Worm (Caenorhabditis elegans) whole organism, young adult: ENCODE measurements around the gene R12G8.1.

Experiments used
- let-607 ChIP-seq, 2 experiments: fragments of 200-800 bp in 1 of 2; sonication (Bioruptor generic) in 1 of 2; sonication (generic microtip) in 1 of 2; optimal IDR thresholded peaks; 2 replicates each; lab custom pipeline; 2016 to 2018; ENCODE audit warnings: mild to moderate bottlenecking in 2 of 2, missing compliant biosample characterization in 2 of 2, missing genetic modification characterization in 2 of 2, moderate library complexity in 2 of 2, missing genotype in 1 of 2
- nhr-27 ChIP-seq: fragments of 200-800 bp; sonication (Bioruptor generic); optimal IDR thresholded peaks from 2 replicates; lab custom pipeline; 2018; ENCODE audit warnings: mild to moderate bottlenecking, missing genetic modification characterization, moderate library complexity, missing compliant biosample characterization
- tbp1 ChIP-seq: fragments of 200-800 bp; sonication (Bioruptor generic); optimal IDR thresholded peaks from 2 replicates; lab custom pipeline; 2018; ENCODE audit warnings: mild to moderate bottlenecking, missing genetic modification characterization, missing compliant biosample characterization
- unc-130 ChIP-seq: sonication (generic microtip); optimal IDR thresholded peaks from 2 replicates; lab custom pipeline; 2016; ENCODE audit warnings: missing genetic modification reagents, missing genetic modification characterization, missing compliant biosample characterization
- xnd-1 ChIP-seq: sonication (generic microtip); optimal IDR thresholded peaks from 2 replicates; lab custom pipeline; 2016; ENCODE audit warnings: missing genotype, missing genetic modification reagents, missing genetic modification characterization, missing compliant biosample characterization

DNA sequence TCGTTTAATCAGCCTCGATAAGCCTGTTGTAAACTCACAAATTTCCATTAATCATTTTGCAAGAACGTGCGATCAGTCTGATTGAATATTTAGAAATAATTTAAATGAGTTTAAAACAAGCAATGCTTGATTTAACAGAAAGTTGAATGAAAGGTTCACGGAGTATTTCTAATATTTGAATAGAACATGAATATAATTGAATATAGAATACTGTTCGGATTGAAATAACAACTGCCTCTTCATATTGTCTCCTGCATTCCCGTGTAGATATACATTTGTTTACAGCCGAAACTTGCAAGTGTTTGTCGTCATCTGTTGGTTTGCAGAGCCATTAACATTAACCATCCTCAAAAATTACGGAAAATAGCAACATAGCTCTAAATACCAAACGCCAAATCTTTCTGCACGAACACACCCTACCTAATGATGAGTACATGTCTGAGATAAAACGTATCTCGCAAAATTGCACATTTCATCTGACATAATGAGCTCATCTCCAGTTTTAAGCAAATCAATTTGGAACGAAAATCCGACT, 48.2 kb downstream of the R12G8.1 start, which contains the start of the genes Y26G10.5 and srh-32:
- TF ChIP-seq let-607 (tag; optimal IDR thresholded peaks at IDR 0.05; lab: Kevin White, UChicago) (no peak), xnd-1 (no peak), nhr-27 (tag; lab: Kevin White, UChicago) (no peak), tbp1 (no peak), unc-130 (GFP tag; lab: Kevin White, UChicago) (no peak)
